Worm (Caenorhabditis elegans): ENCODE measurements around the gene R160.10.
"Not testable (repeated sequence)": the region's sequence is repeated elsewhere in the genome, so short reads cannot be mapped to it uniquely, and the experiment has no call there.

The R160.10 gene

ce11 chrX:4376801-4377200, 9.5 kb upstream of the R160.10 start, which contains the start of gene R160.2:
Gene R160.2 (minus strand): TSS chrX:4376901.
- no peak for TF ChIP-seq unc-62 (GFP tag; optimal IDR thresholded peaks at IDR 0.05)

DNA sequence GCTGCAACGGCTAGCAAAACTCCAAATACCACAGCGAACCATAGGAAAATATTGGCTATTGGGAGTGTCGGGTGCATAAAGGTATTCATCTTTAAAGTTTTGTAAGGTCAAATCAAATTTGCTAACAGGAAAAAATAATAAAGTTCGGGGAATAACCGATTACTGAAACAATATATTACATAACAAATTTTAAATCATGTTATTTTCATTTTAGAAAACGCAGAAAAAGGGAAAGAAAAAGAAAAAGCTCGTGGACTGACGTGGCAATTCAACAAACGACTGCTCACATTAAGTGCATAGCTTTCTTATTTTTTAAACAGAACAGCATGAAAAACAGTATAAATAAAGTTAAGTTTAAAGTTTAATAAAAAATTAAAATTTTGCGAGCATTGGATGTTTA, 5.8 kb upstream of the R160.10 start, which contains the start of gene R160.6:
Gene R160.6 (minus strand): TSS at position 101 of the 400 bp plus-strand sequence.
- no peak for TF ChIP-seq unc-62 (GFP tag; optimal IDR thresholded peaks at IDR 0.05)

- no peak for TF ChIP-seq unc-62 (GFP tag; optimal IDR thresholded peaks at IDR 0.05)
Measured at ce11 chrX:4371988-4372387, 4.7 kb upstream of the R160.10 start, which contains the start of gene R160.14. Gene R160.14 (minus strand): TSS chrX:4372088.

DNA sequence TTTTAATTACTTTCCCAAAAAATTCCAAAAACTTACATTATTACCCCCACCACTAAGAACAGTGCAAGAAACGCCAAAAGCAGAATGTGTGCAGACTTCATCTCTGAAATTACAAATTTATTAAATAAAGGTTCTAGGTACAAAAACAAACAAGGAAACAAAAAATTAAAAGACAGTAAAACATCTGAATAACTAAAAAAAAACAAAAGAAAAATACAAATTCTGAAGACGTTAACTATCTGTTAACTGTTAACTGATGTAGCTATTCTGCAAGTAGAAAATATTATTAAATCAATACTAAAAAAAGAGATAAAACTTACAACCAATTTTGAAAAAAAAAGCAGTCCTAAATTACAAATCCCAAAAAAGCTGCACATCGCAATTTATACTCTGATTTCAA, 4.1 kb upstream of the R160.10 start, which contains the start of gene R160.13:
Gene R160.13 (minus strand): TSS at position 101 of the 400 bp plus-strand sequence.
- TF ChIP-seq unc-62 (GFP tag; optimal IDR thresholded peaks at IDR 0.05), result no peak

DNA sequence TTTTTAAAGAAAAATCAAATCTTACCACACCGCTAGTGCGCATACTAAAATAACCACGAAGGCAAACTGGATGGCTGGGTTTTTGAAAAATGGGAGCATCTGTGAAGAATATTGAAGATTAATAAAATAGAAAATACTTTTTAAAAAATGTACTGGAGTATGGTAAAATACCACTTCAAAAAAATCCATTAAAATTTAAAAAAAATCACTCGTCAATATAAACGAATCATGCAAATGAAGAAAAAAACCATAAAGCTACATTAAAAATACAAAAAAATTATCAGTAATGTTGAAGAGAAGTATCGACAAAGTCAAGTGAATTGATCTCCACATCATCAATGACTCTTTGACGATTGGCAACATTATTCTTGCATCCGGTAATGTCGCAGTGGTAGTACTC, 3.4 kb upstream of the R160.10 start, which contains the start of gene R160.5:
Gene R160.5 (minus strand): TSS at position 101 of the 400 bp plus-strand sequence.
- no peak for TF ChIP-seq unc-62 (GFP tag; optimal IDR thresholded peaks at IDR 0.05)

ce11 chrX:4368800-4369199, 1.5 kb upstream of the R160.10 start, which contains the start of gene R160.4:
Gene R160.4 (minus strand): TSS chrX:4368900.
- no peak for TF ChIP-seq unc-62 (GFP tag; optimal IDR thresholded peaks at IDR 0.05)

- TF ChIP-seq unc-62 (GFP tag; optimal IDR thresholded peaks at IDR 0.05), result no peak
Measured at ce11 chrX:4366231-4366630, 1.1 kb downstream of the R160.10 start, which contains the start of gene R160.3. Gene R160.3 (minus strand): TSS chrX:4366331.

DNA sequence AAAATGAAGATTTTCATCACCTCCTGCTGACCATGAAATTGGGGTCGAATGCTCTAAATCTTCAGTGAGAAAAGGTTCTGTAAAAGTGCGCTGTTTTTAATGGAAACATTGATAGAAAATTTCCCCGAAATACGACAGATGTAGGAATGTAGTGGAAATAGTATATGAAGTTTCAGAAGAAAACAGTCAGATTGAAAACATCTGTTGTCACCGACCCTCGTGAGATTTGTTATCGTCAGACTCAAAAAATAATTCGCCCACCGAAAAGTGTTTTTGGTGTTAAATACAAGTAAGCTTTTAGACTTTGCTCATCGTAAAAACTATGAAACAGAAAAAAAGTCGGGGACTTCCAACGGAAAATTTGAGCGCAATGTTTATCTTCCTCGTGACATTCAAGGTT, 2.4 kb downstream of the R160.10 start, which contains the start of gene F14H12.8:
Gene F14H12.8 (minus strand): TSS at position 101 of the 400 bp plus-strand sequence.
- TF ChIP-seq unc-62 (GFP tag; optimal IDR thresholded peaks at IDR 0.05), result no peak

ce11 chrX:4363200-4363599, 4.1 kb downstream of the R160.10 start, which contains the start of gene F14H12.17:
Gene F14H12.17 (minus strand): TSS chrX:4363300.
- no peak for TF ChIP-seq unc-62 (GFP tag; optimal IDR thresholded peaks at IDR 0.05)

DNA sequence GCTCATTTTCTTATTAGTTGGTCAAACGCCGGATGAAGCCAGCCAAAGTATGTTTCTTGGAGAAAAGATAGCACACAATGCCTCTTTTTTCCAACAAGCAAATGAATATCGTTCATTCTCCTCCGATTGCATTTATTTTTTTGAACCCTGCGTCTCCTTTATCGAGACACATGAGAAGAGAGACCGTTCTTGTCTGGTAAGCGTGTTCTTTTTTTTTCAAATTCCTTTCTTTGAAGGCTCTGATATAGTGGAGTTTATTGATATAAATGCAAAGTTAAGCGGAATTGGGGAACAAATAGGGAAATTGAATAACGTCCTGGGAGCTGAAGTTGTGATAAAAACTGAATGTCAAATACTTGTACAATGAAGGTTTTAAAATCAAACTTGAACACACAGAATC, 4.8 kb downstream of the R160.10 start, which contains the start of gene F14H12.7:
Gene F14H12.7 (minus strand): TSS at position 101 of the 400 bp plus-strand sequence.
- no peak for TF ChIP-seq unc-62 (GFP tag; optimal IDR thresholded peaks at IDR 0.05)

- TF ChIP-seq unc-62 (GFP tag; optimal IDR thresholded peaks at IDR 0.05), result no peak
Measured at ce11 chrX:4359030-4359429, 8.3 kb downstream of the R160.10 start.

DNA sequence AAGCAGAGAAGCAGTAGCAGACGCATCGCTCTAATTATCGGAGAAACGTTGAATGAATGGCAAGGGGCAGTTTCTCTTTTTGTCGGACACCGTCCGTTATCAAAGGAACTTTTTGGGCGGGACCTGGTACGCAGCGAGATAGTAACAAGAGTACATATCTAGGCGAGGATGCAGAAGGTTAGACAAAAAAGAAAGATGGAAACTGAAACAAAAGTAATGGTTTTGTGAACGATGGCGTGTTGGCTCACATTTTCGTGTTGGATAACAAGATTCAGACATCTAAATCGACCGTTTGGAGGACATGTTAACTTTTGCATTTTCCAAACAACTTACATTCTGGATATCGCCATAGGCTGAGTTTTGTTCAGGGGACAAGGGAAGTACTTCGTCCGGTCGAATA, 9.8 kb downstream of the R160.10 start, which contains the start of gene F14H12.6:
Gene F14H12.6 (minus strand): TSS at position 101 of the 400 bp plus-strand sequence.
- TF ChIP-seq unc-62 (GFP tag; optimal IDR thresholded peaks at IDR 0.05), result no peak

DNA sequence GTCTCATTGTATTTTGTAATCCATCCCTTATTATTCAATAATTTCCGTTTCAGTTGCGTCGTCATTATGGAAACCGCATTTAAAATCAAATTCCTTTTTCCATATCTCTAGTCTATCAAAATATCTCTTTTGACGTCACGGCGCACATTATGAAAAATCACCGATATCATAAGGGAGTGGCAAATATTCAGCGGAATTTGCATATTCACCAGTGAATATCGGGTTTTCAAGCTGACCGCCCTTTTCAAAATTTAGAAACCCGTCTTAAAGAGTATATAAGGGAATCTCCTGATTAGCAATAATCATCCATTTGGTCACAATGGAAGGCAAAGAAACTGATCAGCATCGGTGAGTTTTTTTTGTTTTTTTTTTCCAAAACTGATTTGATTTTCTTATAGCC, 14.0 kb downstream of the R160.10 start, which contains the start of gene col-165:
Gene col-165 (plus strand): TSS at position 301 of the 400 bp plus-strand sequence.
- TF ChIP-seq unc-62 (GFP tag; optimal IDR thresholded peaks at IDR 0.05), result no peak

DNA sequence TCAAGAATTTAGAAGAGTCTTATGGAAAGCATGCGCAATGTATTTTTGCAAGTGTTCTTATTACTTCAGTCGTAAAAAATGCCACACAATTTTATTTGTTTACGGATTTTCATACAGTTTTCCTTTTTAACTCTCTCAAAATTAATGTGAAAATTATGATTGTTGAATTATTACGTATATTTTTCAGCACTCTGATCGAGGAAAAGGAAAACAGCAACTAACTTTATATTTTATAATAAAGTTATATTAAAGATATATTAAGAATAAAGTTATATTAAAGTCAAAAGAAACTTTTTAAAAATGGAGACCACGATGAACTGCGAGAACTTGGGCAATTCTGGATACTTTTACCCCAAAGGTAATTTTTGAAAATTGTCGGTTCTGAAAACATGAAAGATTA, 17.1 kb downstream of the R160.10 start, which contains the start of gene F14H12.2:
Gene F14H12.2 (plus strand): TSS at position 301 of the 400 bp plus-strand sequence.
- TF ChIP-seq unc-62 (GFP tag; optimal IDR thresholded peaks at IDR 0.05), result no peak

DNA sequence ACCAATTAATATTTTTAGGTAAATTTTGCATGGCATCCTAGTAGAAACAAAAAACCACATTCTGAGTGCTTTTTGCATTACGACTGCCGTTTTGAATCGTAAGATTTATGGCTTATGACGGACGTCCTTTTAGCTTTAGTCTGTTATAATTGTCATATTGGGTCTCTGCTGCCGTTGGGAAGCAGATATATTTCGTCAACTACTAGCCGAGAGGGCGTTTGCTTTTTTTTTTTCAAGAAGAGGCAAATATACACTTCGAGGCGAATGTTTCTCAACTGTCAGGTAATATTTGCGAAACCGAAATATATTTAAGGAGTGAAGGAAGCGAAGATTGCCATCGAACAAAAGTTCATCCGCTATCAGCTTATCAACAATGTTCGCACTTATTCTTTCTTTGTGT, 23.4 kb downstream of the R160.10 start, which contains the start of gene F14H12.3:
Gene F14H12.3 (plus strand): TSS at position 301 of the 400 bp plus-strand sequence.
- TF ChIP-seq unc-62 (GFP tag; optimal IDR thresholded peaks at IDR 0.05), result no peak

ce11 chrX:4342730-4343129, 24.6 kb downstream of the R160.10 start:
- no peak for TF ChIP-seq unc-62 (GFP tag; optimal IDR thresholded peaks at IDR 0.05)

DNA sequence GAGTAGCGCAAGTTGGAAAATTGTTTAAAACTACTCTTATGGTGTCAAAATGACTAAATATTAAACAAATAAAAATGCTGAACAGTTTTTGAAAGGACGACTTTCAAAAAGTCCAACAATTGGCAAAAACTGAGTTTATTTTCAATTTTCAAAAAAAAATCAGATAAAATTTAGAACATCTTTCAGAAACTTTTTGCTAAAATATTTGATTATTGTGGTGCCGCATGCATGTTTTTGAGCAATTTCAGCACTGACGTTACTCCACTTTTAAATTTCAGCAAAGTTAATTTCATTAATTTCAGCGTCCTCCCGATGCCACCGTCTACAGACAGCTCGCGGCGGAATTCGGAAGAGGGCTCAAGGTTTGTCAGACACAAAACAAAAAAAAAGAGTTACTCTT, 28.0 kb downstream of the R160.10 start, which contains the start of gene cst-1:
Gene cst-1 (plus strand): TSS at position 301 of the 400 bp plus-strand sequence.
- TF ChIP-seq unc-62 (GFP tag; optimal IDR thresholded peaks at IDR 0.05), result not testable (repeated sequence)
